Worm (Caenorhabditis elegans) whole organism, L3 larva: Measurements from ENCODE around the gene attf-3.

Experiments used
- R02D3.7 ChIP-seq: fragments of 150-350 bp; optimal IDR thresholded peaks from 2 replicates; lab custom pipeline; 2014; ENCODE audit warnings: missing biosample characterization, missing genetic modification characterization
- ZK546.5 ChIP-seq: sonication (generic microtip); optimal IDR thresholded peaks from 2 replicates; lab custom pipeline; 2017; ENCODE audit warnings: missing biosample characterization, missing genetic modification characterization
- aly-2 ChIP-seq: fragments of 150-350 bp; optimal IDR thresholded peaks from 2 replicates; lab custom pipeline; 2014; ENCODE audit warnings: missing biosample characterization, missing genetic modification characterization
- ama-1 ChIP-seq: fragments of 150-350 bp; optimal IDR thresholded peaks from 2 replicates; lab custom pipeline; 2018
- ceh-16 ChIP-seq: sonication (generic microtip); optimal IDR thresholded peaks from 2 replicates; lab custom pipeline; 2017; ENCODE audit warnings: missing biosample characterization, missing genetic modification characterization
- ceh-28 ChIP-seq: fragments of 150-350 bp; optimal IDR thresholded peaks from 2 replicates; lab custom pipeline; 2014; ENCODE audit warnings: missing biosample characterization, missing genetic modification reagents, missing genetic modification characterization
- ceh-82 ChIP-seq: fragments of 150-350 bp; optimal IDR thresholded peaks from 2 replicates; lab custom pipeline; 2014; ENCODE audit warnings: missing biosample characterization, missing genetic modification characterization
- ceh-9 ChIP-seq: sonication (generic microtip); optimal IDR thresholded peaks from 2 replicates; lab custom pipeline; 2018; ENCODE audit warnings: missing biosample characterization, missing genetic modification characterization
- daf-12 ChIP-seq: fragments of 150-350 bp; optimal IDR thresholded peaks from 2 replicates; lab custom pipeline; 2014; ENCODE audit warnings: missing biosample characterization, missing genetic modification reagents, missing genetic modification characterization
- egl-27 ChIP-seq: sonication (generic microtip); optimal IDR thresholded peaks from 4 replicates; lab custom pipeline; 2017; ENCODE audit warnings: missing biosample characterization, missing genetic modification reagents, missing genetic modification characterization
- egl-5 ChIP-seq: fragments of 150-350 bp; optimal IDR thresholded peaks from 2 replicates; lab custom pipeline; 2017; ENCODE audit warnings: missing biosample characterization, missing genetic modification reagents, missing genetic modification characterization, inconsistent platforms
- elt-1 ChIP-seq: fragments of 150-350 bp; optimal IDR thresholded peaks from 2 replicates; lab custom pipeline; 2014; ENCODE audit warnings: missing biosample characterization, missing genetic modification characterization
- elt-2 ChIP-seq: sonication (generic microtip); optimal IDR thresholded peaks from 2 replicates; lab custom pipeline; 2016; ENCODE audit warnings: missing genetic modification reagents, mild to moderate bottlenecking, missing genetic modification characterization, missing compliant biosample characterization
- elt-3 ChIP-seq, 3 experiments: fragments of 150-350 bp in 1 of 3; sonication (generic microtip) in 2 of 3; optimal IDR thresholded peaks; 2 replicates in 2 of 3; 4 replicates in 1 of 3; lab custom pipeline; 2014 to 2017; ENCODE audit warnings: missing biosample characterization in 3 of 3, missing genetic modification characterization in 3 of 3
- eor-1 ChIP-seq, 2 experiments: fragments of 150-350 bp; optimal IDR thresholded peaks; 2 replicates each; lab custom pipeline; 2014 to 2018; ENCODE audit warnings: missing biosample characterization in 2 of 2, missing genetic modification characterization in 2 of 2
- fkh-10 ChIP-seq: sonication (generic microtip); optimal IDR thresholded peaks from 2 replicates; lab custom pipeline; 2017; ENCODE audit warnings: missing biosample characterization, missing genetic modification reagents, missing genetic modification characterization
- fkh-2 ChIP-seq: fragments of 150-350 bp; optimal IDR thresholded peaks from 2 replicates; lab custom pipeline; 2014; ENCODE audit warnings: missing biosample characterization, missing genetic modification reagents, missing genetic modification characterization
- fos-1 ChIP-seq: fragments of 150-350 bp; optimal IDR thresholded peaks from 2 replicates; lab custom pipeline; 2014; ENCODE audit warnings: missing biosample characterization, missing genetic modification characterization
- hmg-11 ChIP-seq: sonication (generic microtip); optimal IDR thresholded peaks from 2 replicates; lab custom pipeline; 2016; ENCODE audit warnings: missing genetic modification characterization, missing compliant biosample characterization
- jun-1 ChIP-seq: fragments of 150-350 bp; optimal IDR thresholded peaks from 2 replicates; lab custom pipeline; 2014; ENCODE audit warnings: missing biosample characterization, missing genetic modification reagents, missing genetic modification characterization
- lin-15B ChIP-seq: fragments of 150-350 bp; optimal IDR thresholded peaks from 2 replicates; lab custom pipeline; 2014; ENCODE audit warnings: missing biosample characterization, missing genetic modification characterization
- lin-39 ChIP-seq: fragments of 150-350 bp; optimal IDR thresholded peaks from 2 replicates; lab custom pipeline; 2018; ENCODE audit warnings: missing biosample characterization, missing genetic modification reagents, missing genetic modification characterization
- lsy-12 ChIP-seq: sonication (generic microtip); optimal IDR thresholded peaks from 2 replicates; lab custom pipeline; 2016; ENCODE audit warnings: mild to moderate bottlenecking, missing genetic modification characterization, missing compliant biosample characterization
- mdl-1 ChIP-seq: fragments of 150-350 bp; optimal IDR thresholded peaks from 2 replicates; lab custom pipeline; 2014; ENCODE audit warnings: missing biosample characterization, missing genetic modification characterization
- mml-1 ChIP-seq: fragments of 150-350 bp; sonication (generic microtip); optimal IDR thresholded peaks from 3 replicates; lab custom pipeline; 2014; ENCODE audit warnings: missing biosample characterization, missing genetic modification characterization
- nfya-1 ChIP-seq: sonication (generic microtip); optimal IDR thresholded peaks from 2 replicates; lab custom pipeline; 2017; ENCODE audit warnings: missing genetic modification characterization, mild to moderate bottlenecking, missing compliant biosample characterization, antibody characterized with exemption, moderate library complexity; ENCODE audit not compliant: insufficient read depth
- nhr-11 ChIP-seq: fragments of 150-350 bp; optimal IDR thresholded peaks from 2 replicates; lab custom pipeline; 2014; ENCODE audit warnings: missing biosample characterization, missing genetic modification characterization
- nhr-12 ChIP-seq: fragments of 150-350 bp; optimal IDR thresholded peaks from 2 replicates; lab custom pipeline; 2014; ENCODE audit warnings: missing biosample characterization, missing genetic modification characterization
- nhr-23 ChIP-seq: fragments of 150-350 bp; optimal IDR thresholded peaks from 2 replicates; lab custom pipeline; 2014; ENCODE audit warnings: missing biosample characterization, missing genetic modification reagents, missing genetic modification characterization
- nhr-237 ChIP-seq: fragments of 150-350 bp; optimal IDR thresholded peaks from 2 replicates; lab custom pipeline; 2014; ENCODE audit warnings: missing biosample characterization, missing genetic modification characterization
- nhr-25 ChIP-seq: sonication (generic microtip); optimal IDR thresholded peaks from 2 replicates; lab custom pipeline; 2017; ENCODE audit warnings: missing biosample characterization, missing genetic modification characterization
- nhr-28 ChIP-seq: fragments of 150-350 bp; optimal IDR thresholded peaks from 2 replicates; lab custom pipeline; 2014; ENCODE audit warnings: missing biosample characterization, missing genetic modification characterization
- nhr-43 ChIP-seq: sonication (generic microtip); optimal IDR thresholded peaks from 2 replicates; lab custom pipeline; 2016; ENCODE audit warnings: mild to moderate bottlenecking, missing genetic modification characterization, missing compliant biosample characterization; ENCODE audit not compliant: poor library complexity, severe bottlenecking
- nhr-67 ChIP-seq: fragments of 150-350 bp; optimal IDR thresholded peaks from 2 replicates; lab custom pipeline; 2014; ENCODE audit warnings: missing biosample characterization, missing genetic modification characterization
- nhr-76 ChIP-seq: fragments of 150-350 bp; sonication (generic microtip); optimal IDR thresholded peaks from 5 replicates; lab custom pipeline; 2014; ENCODE audit warnings: missing biosample characterization, missing genetic modification characterization
- nhr-77 ChIP-seq: fragments of 150-350 bp; optimal IDR thresholded peaks from 2 replicates; lab custom pipeline; 2014; ENCODE audit warnings: missing biosample characterization, missing genetic modification characterization
- pha-4 ChIP-seq: fragments of 150-350 bp; optimal IDR thresholded peaks from 2 replicates; lab custom pipeline; 2014; ENCODE audit warnings: missing biosample characterization, missing genetic modification reagents, missing genetic modification characterization
- pqm-1 ChIP-seq: fragments of 150-350 bp; optimal IDR thresholded peaks from 2 replicates; lab custom pipeline; 2017; ENCODE audit warnings: missing biosample characterization, missing genetic modification characterization, inconsistent platforms
- sea-2 ChIP-seq: fragments of 150-350 bp; sonication (generic microtip); optimal IDR thresholded peaks from 4 replicates; lab custom pipeline; 2014; ENCODE audit warnings: missing biosample characterization, missing genetic modification reagents, missing genetic modification characterization
- skn-1 ChIP-seq: fragments of 150-350 bp; optimal IDR thresholded peaks from 2 replicates; lab custom pipeline; 2014; ENCODE audit warnings: missing biosample characterization, missing genetic modification characterization
- snpc-4 ChIP-seq: fragments of 150-350 bp; optimal IDR thresholded peaks from 2 replicates; lab custom pipeline; 2014; ENCODE audit warnings: missing biosample characterization, missing genetic modification characterization
- tbx-2 ChIP-seq: sonication (generic microtip); optimal IDR thresholded peaks from 2 replicates; lab custom pipeline; 2016; ENCODE audit warnings: mild to moderate bottlenecking, missing genetic modification characterization, missing compliant biosample characterization
- unc-39 ChIP-seq: sonication (generic microtip); optimal IDR thresholded peaks from 4 replicates; lab custom pipeline; 2017; ENCODE audit warnings: missing biosample characterization, missing genetic modification characterization
- unc-62 ChIP-seq: fragments of 150-350 bp; sonication (generic microtip); optimal IDR thresholded peaks from 4 replicates; lab custom pipeline; 2014; ENCODE audit warnings: missing biosample characterization, missing genetic modification reagents, missing genetic modification characterization
- zag-1 ChIP-seq: fragments of 150-350 bp; optimal IDR thresholded peaks from 2 replicates; lab custom pipeline; 2014; ENCODE audit warnings: missing biosample characterization, missing genetic modification characterization
- ztf-11 ChIP-seq: fragments of 150-350 bp; optimal IDR thresholded peaks from 2 replicates; lab custom pipeline; 2014; ENCODE audit warnings: missing biosample characterization, missing genetic modification characterization
- ztf-4 ChIP-seq: fragments of 150-350 bp; optimal IDR thresholded peaks from 2 replicates; lab custom pipeline; 2014; ENCODE audit warnings: missing biosample characterization, missing genetic modification characterization

Gene attf-3

DNA sequence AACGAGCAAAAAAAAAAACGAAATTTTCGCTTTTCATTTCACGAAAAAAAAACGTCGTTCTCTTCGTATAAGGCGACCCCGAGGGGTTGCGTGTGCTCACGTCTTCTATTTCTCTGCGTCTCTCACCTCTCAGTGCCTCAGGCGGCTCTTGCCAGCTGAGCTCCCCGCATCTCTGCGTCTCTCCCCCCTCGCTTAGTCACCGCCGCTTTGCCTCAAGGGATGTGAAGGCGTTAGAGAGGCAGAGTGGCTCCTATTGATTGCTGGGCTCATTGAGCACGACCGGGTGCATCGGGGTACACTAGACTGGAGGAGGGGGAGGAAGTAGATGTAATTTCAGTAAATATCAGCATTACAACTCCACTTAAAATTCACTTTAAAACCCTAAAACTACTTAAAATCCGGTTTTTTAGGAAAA lies 60.6 kb downstream of the attf-3 start:
- TF ChIP-seq ceh-9 (tag; lab: Kevin White, UChicago) (no peak), unc-62 (GFP tag; lab: Kevin White, UChicago) (no peak), fos-1 (no peak), nhr-28 (no peak), eor-1 (tag; optimal IDR thresholded peaks at IDR 0.05; lab: Kevin White, UChicago) (no peak), nhr-11 (tag; lab: Kevin White, UChicago) (peak; percentile 38), ztf-4 (no peak), elt-1 (tag; lab: Kevin White, UChicago) (no peak), tbx-2 (tag; lab: Kevin White, UChicago) (peak; percentile 50), pha-4 (no peak), aly-2 (no peak), unc-39 (tag; lab: Kevin White, UChicago) (no peak), ceh-82 (tag; lab: Kevin White, UChicago) (peak; percentile 47), lin-15B (tag; lab: Kevin White, UChicago) (peak; percentile 28), snpc-4 (tag; lab: Kevin White, UChicago) (no peak), jun-1 (tag; lab: Kevin White, UChicago) (peak; percentile 3), nhr-77 (tag; lab: Kevin White, UChicago) (no peak), egl-27 (no peak), mdl-1 (tag; lab: Kevin White, UChicago) (peak; percentile 41), nhr-237 (tag; lab: Kevin White, UChicago) (no peak), R02D3.7 (tag; lab: Kevin White, UChicago) (no peak), pqm-1 (tag; lab: Kevin White, UChicago) (no peak), fkh-10 (GFP tag; lab: Kevin White, UChicago) (peak; percentile 45), hmg-11 (peak; percentile 74), sea-2 (GFP tag; lab: Kevin White, UChicago) (no peak), lsy-12 (tag; lab: Kevin White, UChicago) (peak; percentile 18), nhr-43 (tag; lab: Kevin White, UChicago) (no peak), nhr-12 (tag; lab: Kevin White, UChicago) (no peak), ama-1 (lab: Kevin White, UChicago) (no peak), elt-2 (no peak), ceh-28 (tag; lab: Kevin White, UChicago) (peak; percentile 68), ztf-11 (no peak), fkh-2 (peak; percentile 35), ceh-16 (tag; lab: Kevin White, UChicago) (no peak), mml-1 (no peak), egl-5 (no peak), ZK546.5 (no peak), zag-1 (tag; lab: Kevin White, UChicago) (no peak), lin-39 (peak; percentile 95), nhr-67 (tag; lab: Kevin White, UChicago) (no peak), daf-12 (no peak), nhr-25 (no peak), elt-3 (tag; optimal IDR thresholded peaks at IDR 0.05; lab: Kevin White, UChicago) (no peak), skn-1 (tag; lab: Kevin White, UChicago) (no peak), nhr-23 (no peak), nfya-1 (tag; lab: Kevin White, UChicago) (peak; percentile 90), nhr-76 (tag; lab: Kevin White, UChicago) (no peak)

DNA sequence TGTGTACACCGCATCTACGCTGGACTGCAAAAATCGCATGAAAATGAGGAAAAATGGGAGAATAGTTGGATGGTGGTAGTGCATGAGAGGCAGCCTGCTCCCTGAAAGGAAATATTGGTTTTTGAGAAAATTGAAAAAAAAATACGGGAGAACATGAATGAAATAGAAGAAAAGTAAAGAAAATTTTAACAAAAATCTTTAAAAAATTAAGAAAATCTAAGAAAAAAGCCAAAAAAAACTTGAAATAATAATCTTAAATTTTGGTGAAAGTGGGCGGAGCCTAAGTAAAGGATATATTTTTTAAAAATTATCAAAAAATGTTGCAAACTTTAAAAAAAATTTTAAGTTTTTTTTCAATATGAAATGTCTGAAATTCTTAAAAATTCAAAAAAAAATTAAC lies 62.3 kb downstream of the attf-3 start, which contains the start of gene H10E21.5:
Gene H10E21.5 (minus strand): TSS at position 101 of the 400 bp plus-strand sequence.
- TF ChIP-seq nhr-11 (tag; lab: Kevin White, UChicago) (no peak), fkh-10 (GFP tag; lab: Kevin White, UChicago) (no peak), nhr-43 (tag; lab: Kevin White, UChicago) (no peak), zag-1 (tag; lab: Kevin White, UChicago) (no peak), ceh-82 (tag; lab: Kevin White, UChicago) (no peak), elt-1 (tag; lab: Kevin White, UChicago) (no peak), egl-27 (no peak), mml-1 (no peak), ceh-28 (tag; lab: Kevin White, UChicago) (no peak), nhr-77 (tag; lab: Kevin White, UChicago) (no peak), lsy-12 (tag; lab: Kevin White, UChicago) (no peak), pha-4 (no peak), lin-39 (no peak), snpc-4 (tag; lab: Kevin White, UChicago) (no peak), mdl-1 (tag; lab: Kevin White, UChicago) (no peak), unc-62 (GFP tag; lab: Kevin White, UChicago) (no peak), R02D3.7 (tag; lab: Kevin White, UChicago) (no peak), aly-2 (no peak), tbx-2 (tag; lab: Kevin White, UChicago) (no peak), ztf-4 (no peak)
